Fruit fly (Drosophila melanogaster) whole organism, embryonic: ENCODE results near the gene CG14613.

Experiments
- CG17568 ChIP-seq: fragments of 200-800 bp; sonication (Bioruptor generic); optimal IDR thresholded peaks from 2 replicates; lab custom pipeline; 2018; ENCODE audit warnings: missing biosample characterization, mild to moderate bottlenecking, missing genetic modification characterization, moderate library complexity
- Ptx1 ChIP-seq: fragments of 200-800 bp; sonication (Bioruptor generic); IDR thresholded peaks from 2 replicates; pipeline ENCODE4 v1.3.6; 2022; ENCODE audit warnings: missing biosample characterization, missing genetic modification characterization
- TFAM ChIP-seq: fragments of 200-800 bp; sonication (Bioruptor generic); optimal IDR thresholded peaks from 2 replicates; lab custom pipeline; 2017; ENCODE audit warnings: missing biosample characterization, missing genetic modification characterization, inconsistent platforms
- jumu ChIP-seq: fragments of 200-800 bp; sonication (Bioruptor generic); optimal IDR thresholded peaks from 3 replicates; lab custom pipeline; 2016; ENCODE audit warnings: missing biosample characterization, missing genetic modification characterization
- unc-4 ChIP-seq: fragments of 200-800 bp; sonication (Bioruptor generic); IDR thresholded peaks from 2 replicates; pipeline ENCODE4 v1.3.6; 2022; ENCODE audit warnings: missing biosample characterization, missing genetic modification characterization; ENCODE audit not compliant: partially characterized antibody

DNA sequence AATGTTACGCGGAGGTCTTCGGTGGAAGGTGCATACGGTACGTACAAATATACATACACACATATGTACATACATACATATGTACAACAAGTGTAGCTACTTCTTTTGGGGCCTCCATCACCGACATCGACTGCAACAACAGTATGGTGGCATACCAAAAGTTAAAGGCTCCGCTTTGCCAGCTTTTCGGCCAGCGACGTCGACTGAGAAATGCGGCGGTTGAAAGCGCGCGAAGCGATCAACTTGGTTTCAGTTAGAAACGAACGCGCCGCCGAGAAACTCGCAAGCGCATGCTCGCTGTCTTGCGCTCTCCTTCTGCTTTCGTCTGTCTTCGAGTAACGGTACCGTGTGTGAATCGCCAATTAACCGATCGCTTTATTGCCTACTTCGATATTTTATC is 43.1 kb upstream of the CG14613 start, which contains the start of gene CG17600:
- TF ChIP-seq Ptx1 (GFP tag; lab: Robert Waterston, UW) = no peak
- no peak for TF ChIP-seq jumu (GFP tag; lab: Kevin White, UChicago)
- TF ChIP-seq TFAM = no peak
- TF ChIP-seq unc-4 (GFP tag; lab: Robert Waterston, UW) = no peak
- TF ChIP-seq CG17568 (GFP tag; lab: Kevin White, UChicago) = no peak
